Worm (Caenorhabditis elegans) whole organism, young adult: ENCODE results near the gene W09C2.7.

Source experiments
- B0336.3 ChIP-seq: fragments of 200-800 bp; sonication (Bioruptor generic); IDR thresholded peaks from 2 replicates; pipeline ENCODE4 v1.3.6; 2022; ENCODE audit warnings: missing genetic modification characterization, missing compliant biosample characterization
- C17E4.6 ChIP-seq: fragments of 200-800 bp; sonication (Bioruptor generic); IDR thresholded peaks from 2 replicates; pipeline ENCODE4 v1.3.6; 2022; ENCODE audit warnings: missing genetic modification reagents, missing genetic modification characterization, missing compliant biosample characterization
- D2030.7 ChIP-seq: fragments of 200-800 bp; sonication (Bioruptor generic); IDR thresholded peaks from 2 replicates; pipeline ENCODE4 v1.3.6; 2022; ENCODE audit warnings: missing genetic modification reagents, missing genetic modification characterization, missing compliant biosample characterization
- F22D6.2 ChIP-seq: sonication (generic microtip); optimal IDR thresholded peaks from 2 replicates; lab custom pipeline; 2016; ENCODE audit warnings: mild to moderate bottlenecking, missing genetic modification characterization, missing compliant biosample characterization
- F23B12.7 ChIP-seq: sonication (generic microtip); optimal IDR thresholded peaks from 2 replicates; lab custom pipeline; 2017; ENCODE audit warnings: missing genetic modification characterization, mild to moderate bottlenecking, missing compliant biosample characterization, antibody characterized with exemption, moderate library complexity; ENCODE audit not compliant: insufficient read depth
- F33H1.4 ChIP-seq: fragments of 200-800 bp; sonication (Bioruptor generic); IDR thresholded peaks from 2 replicates; pipeline ENCODE4 v1.3.6; 2022; ENCODE audit warnings: missing genetic modification reagents, missing genetic modification characterization, missing compliant biosample characterization
- F37B4.10 ChIP-seq: fragments of 200-800 bp; sonication (Bioruptor generic); IDR thresholded peaks from 2 replicates; pipeline ENCODE4 v1.3.6; 2022; ENCODE audit warnings: missing genetic modification characterization, missing compliant biosample characterization
- F52B5.7 ChIP-seq: sonication (generic microtip); optimal IDR thresholded peaks from 2 replicates; lab custom pipeline; 2016; ENCODE audit warnings: mild to moderate bottlenecking, missing genetic modification characterization, missing compliant biosample characterization
- F57A8.1 ChIP-seq: fragments of 200-800 bp; sonication (Bioruptor generic); optimal IDR thresholded peaks from 2 replicates; lab custom pipeline; 2018; ENCODE audit warnings: mild to moderate bottlenecking, missing genetic modification characterization, moderate library complexity, missing compliant biosample characterization
- F57C9.4 ChIP-seq: sonication (generic microtip); optimal IDR thresholded peaks from 2 replicates; lab custom pipeline; 2017; ENCODE audit warnings: mild to moderate bottlenecking, missing genetic modification characterization, missing compliant biosample characterization
- T26A5.8 ChIP-seq: sonication (generic microtip); optimal IDR thresholded peaks from 2 replicates; lab custom pipeline; 2016; ENCODE audit warnings: missing genetic modification characterization, missing compliant biosample characterization
- Y53F4B.3 ChIP-seq: fragments of 200-800 bp; sonication (Bioruptor generic); IDR thresholded peaks from 2 replicates; pipeline ENCODE4 v1.3.6; 2022; ENCODE audit warnings: missing genetic modification reagents, missing genetic modification characterization, missing compliant biosample characterization
- atf-7 ChIP-seq: sonication (generic microtip); optimal IDR thresholded peaks from 2 replicates; lab custom pipeline; 2017; ENCODE audit warnings: mild to moderate bottlenecking, missing genetic modification characterization, missing compliant biosample characterization
- athp-1 ChIP-seq: sonication (generic microtip); optimal IDR thresholded peaks from 2 replicates; lab custom pipeline; 2017; ENCODE audit warnings: mild to moderate bottlenecking, missing genetic modification characterization, missing compliant biosample characterization
- attf-3 ChIP-seq: fragments of 200-800 bp; sonication (Bioruptor generic); conservative IDR thresholded peaks from 2 replicates; pipeline ENCODE4 v1.3.6; 2022; ENCODE audit warnings: missing genetic modification reagents, missing genetic modification characterization, missing compliant biosample characterization
- attf-5 ChIP-seq: fragments of 200-800 bp; sonication (Bioruptor generic); optimal IDR thresholded peaks from 2 replicates; lab custom pipeline; 2018; ENCODE audit warnings: mild to moderate bottlenecking, missing genetic modification characterization, missing compliant biosample characterization
- attf-6 ChIP-seq: fragments of 200-800 bp; sonication (Bioruptor generic); IDR thresholded peaks from 2 replicates; pipeline ENCODE4 v1.3.6; 2022; ENCODE audit warnings: missing genetic modification reagents, missing genetic modification characterization, missing compliant biosample characterization
- bed-1 ChIP-seq: fragments of 200-800 bp; sonication (Bioruptor generic); IDR thresholded peaks from 2 replicates; pipeline ENCODE4 v1.3.6; 2022; ENCODE audit warnings: missing genetic modification reagents, missing genetic modification characterization, missing compliant biosample characterization
- bed-2 ChIP-seq: fragments of 200-800 bp; sonication (Bioruptor generic); IDR thresholded peaks from 2 replicates; pipeline ENCODE4 v1.3.6; 2022; ENCODE audit warnings: missing genetic modification reagents, missing genetic modification characterization, missing compliant biosample characterization
- ccch-3 ChIP-seq: fragments of 200-800 bp; sonication (Bioruptor generic); optimal IDR thresholded peaks from 2 replicates; lab custom pipeline; 2018; ENCODE audit warnings: mild to moderate bottlenecking, missing genetic modification characterization, missing compliant biosample characterization
- ceh-27 ChIP-seq: fragments of 200-800 bp; sonication (Bioruptor generic); optimal IDR thresholded peaks from 2 replicates; lab custom pipeline; 2018; ENCODE audit warnings: mild to moderate bottlenecking, missing genetic modification characterization, moderate library complexity, missing compliant biosample characterization
- chd-7 ChIP-seq: sonication (generic microtip); optimal IDR thresholded peaks from 2 replicates; lab custom pipeline; 2016; ENCODE audit warnings: mild to moderate bottlenecking, missing genetic modification characterization, moderate library complexity, missing compliant biosample characterization
- dox-1 ChIP-seq: fragments of 200-800 bp; sonication (Bioruptor generic); IDR thresholded peaks from 2 replicates; pipeline ENCODE4 v1.3.6; 2022; ENCODE audit warnings: missing genetic modification reagents, missing genetic modification characterization, missing compliant biosample characterization
- efl-1 ChIP-seq: fragments of 150-350 bp; optimal IDR thresholded peaks from 2 replicates; lab custom pipeline; 2014; ENCODE audit warnings: missing biosample characterization, missing genetic modification reagents, missing genetic modification characterization
- ekl-4 ChIP-seq: fragments of 200-800 bp; sonication (Bioruptor generic); IDR thresholded peaks from 2 replicates; pipeline ENCODE4 v1.3.6; 2022; ENCODE audit warnings: missing genetic modification reagents, missing genetic modification characterization, missing compliant biosample characterization
- lag-1 ChIP-seq: fragments of 200-800 bp; sonication (Bioruptor generic); IDR thresholded peaks from 2 replicates; pipeline ENCODE4 v1.3.6; 2022; ENCODE audit warnings: missing genetic modification reagents, missing genetic modification characterization, missing compliant biosample characterization
- let-526 ChIP-seq: fragments of 200-800 bp; sonication (Bioruptor generic); IDR thresholded peaks from 2 replicates; pipeline ENCODE4 v1.3.6; 2022; ENCODE audit warnings: missing genetic modification reagents, missing genetic modification characterization, missing compliant biosample characterization
- lin-35 ChIP-seq, 3 experiments: fragments of 150-350 bp in 2 of 3; sonication (generic microtip) in 1 of 3; optimal IDR thresholded peaks; 2 replicates each; lab custom pipeline; 2014 to 2018; ENCODE audit warnings: missing biosample characterization in 3 of 3, missing genetic modification characterization in 3 of 3, missing genetic modification reagents in 3 of 3
- lin-54 ChIP-seq: fragments of 200-800 bp; sonication (Bioruptor generic); optimal IDR thresholded peaks from 2 replicates; lab custom pipeline; 2018; ENCODE audit warnings: mild to moderate bottlenecking, missing genetic modification characterization, missing compliant biosample characterization
- lsy-27 ChIP-seq: sonication (generic microtip); optimal IDR thresholded peaks from 2 replicates; lab custom pipeline; 2017; ENCODE audit warnings: missing genetic modification characterization, mild to moderate bottlenecking, missing compliant biosample characterization, antibody characterized with exemption, missing genotype, borderline replicate concordance; ENCODE audit not compliant: insufficient read depth
- mes-4 ChIP-seq: sonication (generic microtip); optimal IDR thresholded peaks from 2 replicates; lab custom pipeline; 2016; ENCODE audit warnings: missing genotype, missing genetic modification characterization, missing compliant biosample characterization
- mxl-1 ChIP-seq: sonication (generic microtip); optimal IDR thresholded peaks from 2 replicates; lab custom pipeline; 2016; ENCODE audit warnings: missing genetic modification characterization, missing compliant biosample characterization
- nfya-1 ChIP-seq: sonication (generic microtip); optimal IDR thresholded peaks from 2 replicates; lab custom pipeline; 2017; ENCODE audit warnings: antibody characterized with exemption, missing compliant biosample characterization, missing genetic modification characterization, borderline replicate concordance; ENCODE audit not compliant: insufficient read depth
- nhr-27 ChIP-seq: fragments of 200-800 bp; sonication (Bioruptor generic); optimal IDR thresholded peaks from 2 replicates; lab custom pipeline; 2018; ENCODE audit warnings: mild to moderate bottlenecking, missing genetic modification characterization, moderate library complexity, missing compliant biosample characterization
- nhr-80 ChIP-seq: sonication (generic microtip); optimal IDR thresholded peaks from 2 replicates; lab custom pipeline; 2016; ENCODE audit warnings: missing genetic modification characterization, missing compliant biosample characterization
- nhr-90 ChIP-seq: sonication (generic microtip); optimal IDR thresholded peaks from 2 replicates; lab custom pipeline; 2016; ENCODE audit warnings: missing genotype, mild to moderate bottlenecking, missing genetic modification characterization, missing compliant biosample characterization
- pbrm-1 ChIP-seq: fragments of 200-800 bp; sonication (Bioruptor generic); IDR thresholded peaks from 2 replicates; pipeline ENCODE4 v1.3.6; 2022; ENCODE audit warnings: missing genetic modification reagents, missing genetic modification characterization, missing compliant biosample characterization
- snpc-1.3 ChIP-seq: sonication (generic microtip); optimal IDR thresholded peaks from 2 replicates; lab custom pipeline; 2017; ENCODE audit warnings: missing genetic modification characterization, mild to moderate bottlenecking, missing compliant biosample characterization, antibody characterized with exemption, moderate library complexity, missing genotype, missing genetic modification reagents; ENCODE audit not compliant: insufficient read depth
- snpc-3.4 ChIP-seq: sonication (generic microtip); optimal IDR thresholded peaks from 2 replicates; lab custom pipeline; 2017; ENCODE audit warnings: missing genetic modification characterization, mild to moderate bottlenecking, missing compliant biosample characterization, antibody characterized with exemption, moderate library complexity, missing genotype, missing genetic modification reagents
- somi-1 ChIP-seq: fragments of 200-800 bp; sonication (Bioruptor generic); optimal IDR thresholded peaks from 2 replicates; lab custom pipeline; 2018; ENCODE audit warnings: mild to moderate bottlenecking, missing genetic modification characterization, missing compliant biosample characterization
- tbp1 ChIP-seq: fragments of 200-800 bp; sonication (Bioruptor generic); optimal IDR thresholded peaks from 2 replicates; lab custom pipeline; 2018; ENCODE audit warnings: mild to moderate bottlenecking, missing genetic modification characterization, missing compliant biosample characterization
- tbx-9 ChIP-seq: sonication (generic microtip); optimal IDR thresholded peaks from 2 replicates; lab custom pipeline; 2016; ENCODE audit warnings: borderline replicate concordance, missing genetic modification characterization, inconsistent platforms, missing compliant biosample characterization
- tlf-1 ChIP-seq: fragments of 200-800 bp; sonication (Bioruptor generic); optimal IDR thresholded peaks from 2 replicates; lab custom pipeline; 2018; ENCODE audit warnings: mild to moderate bottlenecking, missing genetic modification characterization, missing compliant biosample characterization
- zim-3 ChIP-seq: sonication (generic microtip); optimal IDR thresholded peaks from 2 replicates; lab custom pipeline; 2017; ENCODE audit warnings: mild to moderate bottlenecking, missing genetic modification characterization, moderate library complexity, missing compliant biosample characterization
- ztf-6 ChIP-seq: fragments of 200-800 bp; sonication (Bioruptor generic); IDR thresholded peaks from 2 replicates; pipeline ENCODE4 v1.3.6; 2022; ENCODE audit warnings: missing genetic modification reagents, missing genetic modification characterization, missing compliant biosample characterization

Gene W09C2.7

DNA sequence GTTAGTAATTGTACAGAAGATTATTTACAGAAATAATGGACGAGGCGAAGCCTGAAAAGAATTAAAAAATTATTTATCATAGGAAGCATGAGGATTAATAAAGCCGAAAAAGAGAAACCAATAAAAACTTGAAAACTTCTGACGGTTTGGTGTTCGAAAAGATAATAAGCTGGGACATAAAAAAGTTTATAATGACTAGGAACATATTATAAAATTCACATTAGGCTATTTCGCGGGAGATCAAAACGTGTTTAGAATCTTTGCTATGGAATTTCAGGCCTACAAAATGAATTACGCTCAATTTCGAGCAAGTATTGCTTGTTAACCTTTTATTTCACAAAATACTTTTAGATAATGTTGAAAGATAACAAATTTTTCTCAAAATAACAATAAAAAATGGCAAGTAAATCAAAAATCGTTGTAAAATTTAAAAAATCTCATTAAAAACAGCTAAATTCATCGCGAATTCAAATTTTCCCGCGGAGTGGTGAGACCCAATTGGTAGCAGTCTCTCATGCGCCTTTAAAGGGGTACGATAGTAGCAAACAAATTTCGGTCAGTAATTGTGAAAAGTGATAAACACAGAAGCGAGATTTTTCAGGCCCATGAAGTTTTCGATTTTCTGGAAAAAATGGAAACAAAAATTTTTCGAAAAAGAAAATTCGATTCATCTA lies 33.3 kb downstream of the W09C2.7 start, which contains the start of gene trcs-1 (continued):
- TF ChIP-seq F33H1.4 (GFP tag; lab: Robert Waterston, UW) (peak; percentile 96), Y53F4B.3 (no peak), snpc-3.4 (tag; lab: Kevin White, UChicago) (peak; percentile 82), nhr-27 (tag; lab: Kevin White, UChicago) (no peak), tlf-1 (peak; percentile 73), mxl-1 (no peak), attf-5 (GFP tag; lab: Kevin White, UChicago) (no peak), ekl-4 (GFP tag; lab: Robert Waterston, UW) (no peak), F52B5.7 (tag; lab: Kevin White, UChicago) (no peak), bed-1 (GFP tag; lab: Robert Waterston, UW) (no peak), snpc-1.3 (peak; percentile 60), C17E4.6 (GFP tag; lab: Robert Waterston, UW) (peak; percentile 49; the same call in 1 of the 2 replicates), let-526 (GFP tag; lab: Robert Waterston, UW) (no peak), lsy-27 (tag; lab: Kevin White, UChicago) (no peak), efl-1 (GFP tag; lab: Kevin White, UChicago) (peak; percentile 98), B0336.3 (GFP tag; lab: Robert Waterston, UW) (peak; percentile 70), lin-54 (GFP tag; lab: Kevin White, UChicago) (peak; percentile 91), nhr-80 (tag; lab: Kevin White, UChicago) (no peak), F57C9.4 (tag; lab: Kevin White, UChicago) (no peak), ztf-6 (GFP tag; lab: Robert Waterston, UW) (no peak), dox-1 (GFP tag; lab: Robert Waterston, UW) (peak; percentile 80; the same call in 1 of the 2 replicates), F23B12.7 (tag; lab: Kevin White, UChicago) (no peak), T26A5.8 (tag; lab: Kevin White, UChicago) (no peak), nhr-90 (no peak), tbx-9 (tag; lab: Kevin White, UChicago) (no peak), somi-1 (GFP tag; lab: Kevin White, UChicago) (no peak), zim-3 (tag; lab: Kevin White, UChicago) (no peak), F22D6.2 (tag; lab: Kevin White, UChicago) (no peak), tbp1 (GFP tag; lab: Kevin White, UChicago) (peak; percentile 51), lin-35 (GFP tag; optimal IDR thresholded peaks at IDR 0.05; lab: Kevin White, UChicago) (peak in 1 of 3 experiments; percentile 47), attf-6 (0 out of 2 replicates have a peak, but pooled peaks have one; percentile 64), nfya-1 (tag; lab: Kevin White, UChicago) (no peak), D2030.7 (GFP tag; lab: Robert Waterston, UW) (peak; percentile 77; the same call in 1 of the 2 replicates), ccch-3 (GFP tag; lab: Kevin White, UChicago) (no peak), pbrm-1 (GFP tag; lab: Robert Waterston, UW) (no peak), ceh-27 (no peak), chd-7 (no peak), attf-3 (GFP tag; lab: Robert Waterston, UW) (0 out of 2 replicates have a peak, but pooled peaks have one; percentile 53), mes-4 (no peak), lag-1 (GFP tag; lab: Robert Waterston, UW) (no peak), bed-2 (no peak), athp-1 (tag; lab: Kevin White, UChicago) (no peak), atf-7 (tag; lab: Kevin White, UChicago) (no peak), F37B4.10 (GFP tag; lab: Robert Waterston, UW) (no peak), F57A8.1 (GFP tag; lab: Kevin White, UChicago) (no peak)
